Fruit fly (Drosophila melanogaster): ENCODE results near the gene SAK.
A peak's percentile ranks its signal among the peaks of the same experiment; 100 is the strongest.

SAK gene

DNA sequence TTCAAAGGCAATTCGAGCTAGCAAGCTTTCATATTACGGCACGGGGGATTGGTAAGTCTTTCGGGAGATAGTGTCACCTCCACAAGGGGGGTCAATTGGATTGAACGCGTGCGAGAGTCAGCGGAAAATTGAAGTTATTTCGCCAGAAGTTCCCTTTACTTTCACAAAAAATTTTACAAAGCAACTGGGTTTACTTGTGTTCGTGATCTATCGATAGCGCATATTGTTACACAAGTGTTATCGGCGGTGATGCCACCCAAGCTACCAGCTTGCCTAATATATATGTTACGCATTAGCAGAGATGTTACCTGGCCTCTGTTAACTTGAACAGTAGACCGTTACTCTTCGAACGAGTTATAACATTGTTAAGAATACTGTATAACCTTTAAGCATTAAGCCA lies 39.1 kb upstream of the SAK start, which contains the start of gene Wnk (continued):
- no peak for TF ChIP-seq Rx (GFP tag; IDR thresholded peaks at IDR 0.05)
- TF ChIP-seq CG8944 (GFP tag; optimal IDR thresholded peaks at IDR 0.05), result no peak
- TF ChIP-seq MBD-R2 (GFP tag; IDR thresholded peaks at IDR 0.05), result peak; percentile 57; the same call in 1 of the 2 replicates
- no peak for TF ChIP-seq Lpt (GFP tag; optimal IDR thresholded peaks at IDR 0.05)
- TF ChIP-seq nau (GFP tag; optimal IDR thresholded peaks at IDR 0.05), result no peak
- no peak for TF ChIP-seq Fer1 (GFP tag; optimal IDR thresholded peaks at IDR 0.05)
- no peak for TF ChIP-seq CG6854 (GFP tag; optimal IDR thresholded peaks at IDR 0.05)
- TF ChIP-seq CG9437 (GFP tag; optimal IDR thresholded peaks at IDR 0.05), result no peak
- no peak for TF ChIP-seq grau (tag; optimal IDR thresholded peaks at IDR 0.05)
- no peak for TF ChIP-seq pros (GFP tag; optimal IDR thresholded peaks at IDR 0.05)
- no peak for TF ChIP-seq bab2 (GFP tag; optimal IDR thresholded peaks at IDR 0.05)
- no peak for TF ChIP-seq cwo (GFP tag; optimal IDR thresholded peaks at IDR 0.05)
- no peak for TF ChIP-seq mam (GFP tag; optimal IDR thresholded peaks at IDR 0.05)
- no peak for TF ChIP-seq slp2 (GFP tag; optimal IDR thresholded peaks at IDR 0.05)

DNA sequence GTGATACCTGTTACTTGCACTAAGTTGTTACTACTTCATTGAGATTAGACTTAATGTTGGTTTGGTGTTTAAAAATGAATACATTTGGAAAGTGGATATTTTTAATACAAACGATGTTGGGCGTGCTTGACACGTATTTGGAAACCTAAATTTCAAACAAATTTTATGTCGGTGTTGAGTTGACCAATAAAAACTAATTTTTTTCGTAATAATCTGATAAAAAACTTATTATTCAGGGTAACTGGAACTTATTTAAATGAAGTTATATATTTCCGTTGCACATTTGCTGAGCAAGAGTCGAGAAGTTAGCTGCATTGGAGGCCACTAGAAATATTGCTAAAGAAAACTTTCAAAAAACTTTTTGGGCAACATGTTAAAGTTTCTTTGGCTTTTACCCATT lies 26.4 kb upstream of the SAK start, which contains the start of gene CG33290:
TSS of gene CG33290 (plus strand) at position 301 of the 400 bp plus-strand sequence.
- TF ChIP-seq disco-r (GFP tag; optimal IDR thresholded peaks at IDR 0.05) (no peak), H2.0 (GFP tag; IDR thresholded peaks at IDR 0.05) (no peak), Atf-2 (GFP tag; optimal IDR thresholded peaks at IDR 0.05) (no peak), stwl (tag; optimal IDR thresholded peaks at IDR 0.05) (no peak), luna (GFP tag; optimal IDR thresholded peaks at IDR 0.05) (no peak), caup (GFP tag; optimal IDR thresholded peaks at IDR 0.05; ENCODE audit: severe bottlenecking) (no peak), CTCF (GFP tag; optimal IDR thresholded peaks at IDR 0.05) (no peak), CG6813 (GFP tag; optimal IDR thresholded peaks at IDR 0.05) (no peak), CG32767 (GFP tag; IDR thresholded peaks at IDR 0.05) (no peak), fu2 (GFP tag; optimal IDR thresholded peaks at IDR 0.05) (no peak), Lpt (GFP tag; optimal IDR thresholded peaks at IDR 0.05) (no peak), Hey (tag; optimal IDR thresholded peaks at IDR 0.05) (no peak), Hr39 (optimal IDR thresholded peaks at IDR 0.05) (no peak), tx (GFP tag; optimal IDR thresholded peaks at IDR 0.05) (no peak), chif (GFP tag; optimal IDR thresholded peaks at IDR 0.05) (no peak)

DNA sequence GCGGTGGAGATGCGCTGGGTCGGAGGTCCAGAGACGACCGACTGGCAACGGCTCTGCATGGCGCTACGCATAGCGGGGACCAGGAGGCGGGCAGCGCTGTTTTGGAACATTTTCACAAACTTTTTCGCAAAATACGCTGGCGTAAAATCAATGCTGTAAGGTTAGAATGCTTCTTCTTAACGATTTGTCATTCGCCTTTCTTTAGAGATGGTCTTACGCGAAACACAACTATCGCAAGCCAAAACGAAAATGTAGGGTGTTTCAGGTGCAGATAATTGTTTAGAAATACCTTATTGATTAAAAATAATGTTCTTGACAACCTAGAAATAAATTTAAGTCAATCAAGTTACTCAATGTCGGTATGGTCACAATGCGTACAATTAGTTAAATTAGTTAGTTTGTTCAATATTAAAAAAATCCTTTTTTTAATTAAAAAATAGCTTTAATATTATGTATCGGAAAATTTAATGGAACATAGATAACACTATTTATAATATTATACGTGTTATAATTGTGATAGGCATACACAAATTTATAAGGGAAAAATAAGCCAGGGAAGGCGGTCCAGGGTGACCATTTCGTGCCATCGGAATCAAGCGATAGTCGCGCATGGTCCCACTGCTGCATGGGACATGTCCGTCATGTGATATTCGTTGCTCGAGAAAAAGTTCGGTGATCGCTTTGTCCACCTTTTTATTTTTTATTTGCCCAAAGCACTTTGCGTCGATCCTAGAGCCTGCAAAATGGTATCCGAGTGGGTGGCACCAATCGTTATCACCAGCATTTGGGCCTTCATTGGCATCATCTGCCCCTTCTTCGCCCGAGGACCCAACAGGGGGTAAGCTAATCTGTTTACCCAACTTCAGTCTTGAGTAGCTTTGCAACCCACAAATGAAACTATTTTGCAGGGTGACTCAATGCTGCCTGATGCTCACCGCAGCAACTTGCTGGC lies 23.8 kb upstream of the SAK start, which contains the start of the genes COX8 and VhaM9.7-b:
TSS of gene COX8 (minus strand) at position 203 of the 952 bp plus-strand sequence.
TSS of gene VhaM9.7-b (plus strand) at position 618 of the 952 bp plus-strand sequence.
- TF ChIP-seq Sin3A (optimal IDR thresholded peaks at IDR 0.05) (peak; percentile 73), jumu (GFP tag; optimal IDR thresholded peaks at IDR 0.05) (peak; percentile 44), H15 (GFP tag; IDR thresholded peaks at IDR 0.05) (no peak), Ssrp (tag; optimal IDR thresholded peaks at IDR 0.05) (peak; percentile 71), fd96Cb (tag; optimal IDR thresholded peaks at IDR 0.05) (peak; percentile 43), Max (GFP tag; optimal IDR thresholded peaks at IDR 0.05) (peak; percentile 58), CG12659 (GFP tag; optimal IDR thresholded peaks at IDR 0.05) (peak; percentile 79), sob (GFP tag; IDR thresholded peaks at IDR 0.05) (peak; percentile 67), Ets65A (GFP tag) (peak; percentile 96), mirr (GFP tag; optimal IDR thresholded peaks at IDR 0.05) (no peak), CG13424 (tag; optimal IDR thresholded peaks at IDR 0.05) (peak; percentile 70), YL-1 (GFP tag; optimal IDR thresholded peaks at IDR 0.05) (peak; percentile 86), E2f2 (GFP tag; IDR thresholded peaks at IDR 0.05) (0 out of 2 replicates have a peak, but pooled peaks have one; percentile 30), CG3281 (GFP tag; optimal IDR thresholded peaks at IDR 0.05) (peak; percentile 45), Optix (GFP tag; IDR thresholded peaks at IDR 0.05) (no peak), CG18262 (tag; optimal IDR thresholded peaks at IDR 0.05) (no peak), luna (GFP tag; optimal IDR thresholded peaks at IDR 0.05) (peak; percentile 1), BEAF-32 (GFP tag; optimal IDR thresholded peaks at IDR 0.05) (peak; percentile 93), CG18476 (GFP tag; optimal IDR thresholded peaks at IDR 0.05) (peak; percentile 14), jing (GFP tag; optimal IDR thresholded peaks at IDR 0.05) (no peak), CG6175 (GFP tag; IDR thresholded peaks at IDR 0.05) (no peak), CG2712 (tag; optimal IDR thresholded peaks at IDR 0.05) (peak; percentile 71)

Data from whole organism, embryonic.